Worm (Caenorhabditis elegans): ENCODE results near the gene Y71H2AM.29.
"Not testable (repeated sequence)": the region's sequence is repeated elsewhere in the genome, so short reads cannot be mapped to it uniquely, and the experiment has no call there.

Y71H2AM.29 gene

ce11 chrIII:2818980-2819379, 13.6 kb upstream of the Y71H2AM.29 start, which contains the start of gene pipp-4P:
Gene pipp-4P (plus strand): TSS chrIII:2819280.
- TF ChIP-seq hnd-1 (tag; optimal IDR thresholded peaks at IDR 0.05) = no peak

- TF ChIP-seq tbx-11 (GFP tag; IDR thresholded peaks at IDR 0.05) = no peak
- no peak for TF ChIP-seq hmg-4 (GFP tag; optimal IDR thresholded peaks at IDR 0.05)
- no peak for TF ChIP-seq tbx-37 (GFP tag; conservative IDR thresholded peaks at IDR 0.05)
- TF ChIP-seq sea-1 (GFP tag; conservative IDR thresholded peaks at IDR 0.05) = no peak
- no peak for TF ChIP-seq ets-7 (tag; optimal IDR thresholded peaks at IDR 0.05)
- no peak for TF ChIP-seq hnd-1 (tag; optimal IDR thresholded peaks at IDR 0.05)
- no peak for TF ChIP-seq ceh-13 (GFP tag; optimal IDR thresholded peaks at IDR 0.05)
- no peak for TF ChIP-seq tra-4 (tag; optimal IDR thresholded peaks at IDR 0.05)
- TF ChIP-seq F13C5.2 (tag; optimal IDR thresholded peaks at IDR 0.05) = no peak
- TF ChIP-seq flt-1 (GFP tag; IDR thresholded peaks at IDR 0.05) = no peak
- no peak for TF ChIP-seq scrt-1 (GFP tag; IDR thresholded peaks at IDR 0.05)
- no peak for TF ChIP-seq B0310.2 (tag; optimal IDR thresholded peaks at IDR 0.05)
- TF ChIP-seq pes-1 (GFP tag; IDR thresholded peaks at IDR 0.05) = no peak
- no peak for TF ChIP-seq ama-1 (optimal IDR thresholded peaks at IDR 0.05)
- TF ChIP-seq ceh-36 (tag; optimal IDR thresholded peaks at IDR 0.05) = no peak
- no peak for TF ChIP-seq aly-1 (tag; optimal IDR thresholded peaks at IDR 0.05)
- TF ChIP-seq hmbx-1 (tag; optimal IDR thresholded peaks at IDR 0.05) = no peak
These were observed 5.8 kb upstream of the Y71H2AM.29 start, which contains the start of gene Y71H2AM.1 for ce11 chrIII:2826770-2827169. Gene Y71H2AM.1 (plus strand): TSS chrIII:2827070.

- TF ChIP-seq tra-4 (tag; optimal IDR thresholded peaks at IDR 0.05) (no peak), tbx-37 (GFP tag; conservative IDR thresholded peaks at IDR 0.05) (no peak), ceh-36 (tag; optimal IDR thresholded peaks at IDR 0.05) (no peak), ets-7 (tag; optimal IDR thresholded peaks at IDR 0.05) (no peak), scrt-1 (GFP tag; IDR thresholded peaks at IDR 0.05) (no peak)
These were observed 1.8 kb downstream of the Y71H2AM.29 start, which contains the start of gene txdc-17 for ce11 chrIII:2834363-2834762. Gene txdc-17 (plus strand): TSS chrIII:2834663.

- TF ChIP-seq tra-4 (tag; optimal IDR thresholded peaks at IDR 0.05) (no peak), hmg-4 (GFP tag; optimal IDR thresholded peaks at IDR 0.05) (no peak), aly-1 (tag; optimal IDR thresholded peaks at IDR 0.05) (no peak), ets-7 (tag; optimal IDR thresholded peaks at IDR 0.05) (no peak), tbx-37 (GFP tag; conservative IDR thresholded peaks at IDR 0.05) (no peak), ceh-36 (tag; optimal IDR thresholded peaks at IDR 0.05) (no peak), hnd-1 (tag; optimal IDR thresholded peaks at IDR 0.05) (no peak)
These were observed 2.4 kb downstream of the Y71H2AM.29 start for ce11 chrIII:2834998-2835397.

- TF ChIP-seq pes-1 (GFP tag; IDR thresholded peaks at IDR 0.05) (no peak), ceh-36 (tag; optimal IDR thresholded peaks at IDR 0.05) (no peak), hnd-1 (tag; optimal IDR thresholded peaks at IDR 0.05) (no peak), scrt-1 (GFP tag; IDR thresholded peaks at IDR 0.05) (no peak), tra-4 (tag; optimal IDR thresholded peaks at IDR 0.05) (no peak), aly-1 (tag; optimal IDR thresholded peaks at IDR 0.05) (no peak), hmbx-1 (tag; optimal IDR thresholded peaks at IDR 0.05) (no peak), tbx-37 (GFP tag; conservative IDR thresholded peaks at IDR 0.05) (no peak), F13C5.2 (tag; optimal IDR thresholded peaks at IDR 0.05) (no peak), tbx-11 (GFP tag; IDR thresholded peaks at IDR 0.05) (no peak), B0310.2 (tag; optimal IDR thresholded peaks at IDR 0.05) (no peak)
These were observed 3.8 kb downstream of the Y71H2AM.29 start, which contains the start of gene josd-1 for ce11 chrIII:2836339-2836738. Gene josd-1 (plus strand): TSS chrIII:2836639.

- TF ChIP-seq scrt-1 (GFP tag; IDR thresholded peaks at IDR 0.05) (no peak), pes-1 (GFP tag; IDR thresholded peaks at IDR 0.05) (no peak), flt-1 (GFP tag; IDR thresholded peaks at IDR 0.05) (no peak), B0310.2 (tag; optimal IDR thresholded peaks at IDR 0.05) (no peak), ceh-13 (GFP tag; optimal IDR thresholded peaks at IDR 0.05) (no peak), sea-1 (GFP tag; conservative IDR thresholded peaks at IDR 0.05) (no peak)
These were observed 8.4 kb downstream of the Y71H2AM.29 start, which contains the start of gene Y71H2AR.2 for ce11 chrIII:2840877-2841540. Gene Y71H2AR.2 (minus strand): TSS chrIII:2840927.

- no peak for TF ChIP-seq tra-4 (tag; optimal IDR thresholded peaks at IDR 0.05)
- TF ChIP-seq sea-1 (GFP tag; conservative IDR thresholded peaks at IDR 0.05) = no peak
- no peak for TF ChIP-seq hmg-4 (GFP tag; optimal IDR thresholded peaks at IDR 0.05)
- no peak for TF ChIP-seq aly-1 (tag; optimal IDR thresholded peaks at IDR 0.05)
- TF ChIP-seq ama-1 (optimal IDR thresholded peaks at IDR 0.05) = no peak
- no peak for TF ChIP-seq flt-1 (GFP tag; IDR thresholded peaks at IDR 0.05)
- no peak for TF ChIP-seq scrt-1 (GFP tag; IDR thresholded peaks at IDR 0.05)
- no peak for TF ChIP-seq B0310.2 (tag; optimal IDR thresholded peaks at IDR 0.05)
- no peak for TF ChIP-seq ceh-36 (tag; optimal IDR thresholded peaks at IDR 0.05)
- TF ChIP-seq F13C5.2 (tag; optimal IDR thresholded peaks at IDR 0.05) = no peak
- no peak for TF ChIP-seq hnd-1 (tag; optimal IDR thresholded peaks at IDR 0.05)
- TF ChIP-seq ets-7 (tag; optimal IDR thresholded peaks at IDR 0.05) = no peak
- TF ChIP-seq tbx-37 (GFP tag; conservative IDR thresholded peaks at IDR 0.05) = no peak
- TF ChIP-seq tbx-11 (GFP tag; IDR thresholded peaks at IDR 0.05) = no peak
These were observed 9.3 kb downstream of the Y71H2AM.29 start, which contains the start of gene H34I24.2 for ce11 chrIII:2841856-2842373. Gene H34I24.2 (plus strand): TSS chrIII:2842044.

ce11 chrIII:2846747-2847146, 14.2 kb downstream of the Y71H2AM.29 start, which contains the start of gene H34I24.1:
Gene H34I24.1 (plus strand): TSS chrIII:2847047.
- TF ChIP-seq tbx-11 (GFP tag; IDR thresholded peaks at IDR 0.05); ceh-36 (tag; optimal IDR thresholded peaks at IDR 0.05); ceh-13 (GFP tag; optimal IDR thresholded peaks at IDR 0.05): not testable (repeated sequence)

Data from whole organism, early embryonic.